Fruit fly (Drosophila melanogaster): Measurements from ENCODE around the gene CG7130.

Gene CG7130

dm6 chr3L:22078063-22078462 is 2.5 kb upstream of the CG7130 start (continued):
- TF ChIP-seq pan (optimal IDR thresholded peaks at IDR 0.05) = no peak
- TF ChIP-seq pan (GFP tag; optimal IDR thresholded peaks at IDR 0.05 in 1 of 2, IDR thresholded peaks at IDR 0.05 in 1 of 2) = peak in 1 of 2 experiments; percentile 41
- no peak for TF ChIP-seq CG8359 (GFP tag; optimal IDR thresholded peaks at IDR 0.05; ENCODE audit: borderline replicate concordance)
- no peak for TF ChIP-seq wek (GFP tag; optimal IDR thresholded peaks at IDR 0.05)
- no peak for TF ChIP-seq slou (GFP tag; optimal IDR thresholded peaks at IDR 0.05)
- no peak for TF ChIP-seq ash1 (GFP tag; optimal IDR thresholded peaks at IDR 0.05)
- peak; percentile 5 for TF ChIP-seq CG13296 (GFP tag; optimal IDR thresholded peaks at IDR 0.05)
- TF ChIP-seq mirr (GFP tag; optimal IDR thresholded peaks at IDR 0.05) = no peak
- peak; percentile 68 for TF ChIP-seq CG1603 (tag; optimal IDR thresholded peaks at IDR 0.05)
- TF ChIP-seq CG9437 (GFP tag; optimal IDR thresholded peaks at IDR 0.05) = peak; percentile 33
- TF ChIP-seq Antp (GFP tag; optimal IDR thresholded peaks at IDR 0.05) = peak; percentile 43
- TF ChIP-seq Dip3 (GFP tag; optimal IDR thresholded peaks at IDR 0.05) = peak; percentile 45
- TF ChIP-seq abd-A (tag; optimal IDR thresholded peaks at IDR 0.05) = no peak

- TF ChIP-seq CrebB (tag; optimal IDR thresholded peaks at IDR 0.05) (no peak), lola (GFP tag; optimal IDR thresholded peaks at IDR 0.05) (no peak), sna (GFP tag; IDR thresholded peaks at IDR 0.05; ENCODE audit: partially characterized antibody) (peak; percentile 90), CG11723 (GFP tag; optimal IDR thresholded peaks at IDR 0.05) (no peak), NFAT (GFP tag; IDR thresholded peaks at IDR 0.05) (no peak), Opbp (GFP tag; IDR thresholded peaks at IDR 0.05; ENCODE audit: partially characterized antibody) (peak; percentile 88), CG10565 (GFP tag; optimal IDR thresholded peaks at IDR 0.05) (no peak), CG12104 (GFP tag; optimal IDR thresholded peaks at IDR 0.05) (no peak), zfh2 (GFP tag; optimal IDR thresholded peaks at IDR 0.05) (no peak), usp (GFP tag; optimal IDR thresholded peaks at IDR 0.05) (no peak), mld (GFP tag; IDR thresholded peaks at IDR 0.05; ENCODE audit: partially characterized antibody) (peak; percentile 79), klu (GFP tag; IDR thresholded peaks at IDR 0.05) (no peak), sima (GFP tag; optimal IDR thresholded peaks at IDR 0.05) (no peak), dan (GFP tag; IDR thresholded peaks at IDR 0.05) (no peak), B-H2 (GFP tag; optimal IDR thresholded peaks at IDR 0.05) (no peak), dysf (GFP tag; IDR thresholded peaks at IDR 0.05) (no peak), CG9797 (GFP tag; optimal IDR thresholded peaks at IDR 0.05) (peak; percentile 48), gsb-n (tag; optimal IDR thresholded peaks at IDR 0.05) (no peak), CG31441 (GFP tag; IDR thresholded peaks at IDR 0.05) (no peak), Ptx1 (GFP tag; IDR thresholded peaks at IDR 0.05) (no peak), bowl (GFP tag; IDR thresholded peaks at IDR 0.05) (no peak), jumu (GFP tag; optimal IDR thresholded peaks at IDR 0.05) (no peak), Adf1 (GFP tag; IDR thresholded peaks at IDR 0.05) (no peak), onecut (GFP tag; IDR thresholded peaks at IDR 0.05) (no peak), odd (GFP tag; optimal IDR thresholded peaks at IDR 0.05) (no peak), maf-S (GFP tag; optimal IDR thresholded peaks at IDR 0.05) (no peak), CG15073 (GFP tag; optimal IDR thresholded peaks at IDR 0.05) (no peak), nerfin-2 (GFP tag; IDR thresholded peaks at IDR 0.05; ENCODE audit: partially characterized antibody) (peak; percentile 50), her (GFP tag; optimal IDR thresholded peaks at IDR 0.05) (no peak), fd102C (GFP tag; optimal IDR thresholded peaks at IDR 0.05) (no peak), jigr1 (GFP tag; IDR thresholded peaks at IDR 0.05) (no peak), knrl (GFP tag; IDR thresholded peaks at IDR 0.05; ENCODE audit: partially characterized antibody) (peak; percentile 90), CHES-1-like (GFP tag; optimal IDR thresholded peaks at IDR 0.05) (peak; percentile 3), Ets97D (GFP tag; optimal IDR thresholded peaks at IDR 0.05) (peak; percentile 77), dimm (GFP tag; IDR thresholded peaks at IDR 0.05) (no peak), E2f1 (GFP tag; IDR thresholded peaks at IDR 0.05) (no peak), CG12769 (tag; optimal IDR thresholded peaks at IDR 0.05) (no peak)
Observed at dm6 chr3L:22074347-22074971, 1.1 kb downstream of the CG7130 start, which contains the start of gene CG7133. CG7133 (minus strand) TSS chr3L:22074523.

All from whole organism, embryonic.